Fruit fly (Drosophila melanogaster) whole organism, embryonic: ENCODE results near the gene lva.
A peak's percentile ranks its signal among the peaks of the same experiment; 100 is the strongest.

Source experiments
- ATbp ChIP-seq: fragments of 200-800 bp; sonication (Bioruptor generic); optimal IDR thresholded peaks from 2 replicates; lab custom pipeline; 2017; ENCODE audit warnings: missing biosample characterization, mild to moderate bottlenecking, missing genetic modification characterization, missing genetic modification reagents
- Asciz ChIP-seq: fragments of 200-800 bp; sonication (Bioruptor generic); optimal IDR thresholded peaks from 2 replicates; lab custom pipeline; 2017; ENCODE audit warnings: missing biosample characterization, mild to moderate bottlenecking, missing genetic modification characterization, missing genetic modification reagents
- CG10366 ChIP-seq: fragments of 200-800 bp; sonication (Bioruptor generic); IDR thresholded peaks from 2 replicates; pipeline ENCODE4 v1.3.6; 2022; ENCODE audit warnings: missing biosample characterization, missing genetic modification characterization
- CG11456 ChIP-seq: fragments of 200-800 bp; sonication (Bioruptor generic); IDR thresholded peaks from 3 replicates; pipeline ENCODE4 v1.3.6; 2022; ENCODE audit warnings: missing biosample characterization, missing genetic modification characterization
- CG12071 ChIP-seq: fragments of 200-800 bp; sonication (Bioruptor generic); optimal IDR thresholded peaks from 3 replicates; lab custom pipeline; 2018; ENCODE audit warnings: missing biosample characterization, mild to moderate bottlenecking, missing genetic modification characterization
- CG12942 ChIP-seq: fragments of 200-800 bp; sonication (Bioruptor generic); optimal IDR thresholded peaks from 3 replicates; lab custom pipeline; 2016; ENCODE audit warnings: missing biosample characterization, missing genetic modification characterization
- CG14050 ChIP-seq: fragments of 200-800 bp; sonication (Bioruptor generic); IDR thresholded peaks from 3 replicates; pipeline ENCODE4 v1.3.6; 2022; ENCODE audit warnings: missing biosample characterization, missing genetic modification characterization
- CG14441 ChIP-seq: fragments of 200-800 bp; sonication (Bioruptor generic); IDR thresholded peaks from 2 replicates; pipeline ENCODE4 v1.3.6; 2022; ENCODE audit warnings: missing biosample characterization, missing genetic modification characterization
- CG14965 ChIP-seq: fragments of 200-800 bp; sonication (Bioruptor generic); optimal IDR thresholded peaks from 2 replicates; lab custom pipeline; 2016; ENCODE audit warnings: missing biosample characterization, missing genetic modification characterization, borderline replicate concordance
- CG15514 ChIP-seq: fragments of 200-800 bp; sonication (Bioruptor generic); optimal IDR thresholded peaks from 3 replicates; lab custom pipeline; 2017; ENCODE audit warnings: missing biosample characterization, missing genetic modification characterization, mild to moderate bottlenecking, moderate library complexity, missing genetic modification reagents
- CG16815 ChIP-seq: fragments of 200-800 bp; sonication (Bioruptor generic); optimal IDR thresholded peaks from 3 replicates; lab custom pipeline; 2017; ENCODE audit warnings: missing biosample characterization, mild to moderate bottlenecking, missing genetic modification characterization
- CG17359 ChIP-seq: fragments of 200-800 bp; sonication (Bioruptor generic); optimal IDR thresholded peaks from 3 replicates; lab custom pipeline; 2018; ENCODE audit warnings: missing biosample characterization, mild to moderate bottlenecking, missing genetic modification characterization, moderate library complexity
- CG17361 ChIP-seq: fragments of 200-800 bp; sonication (Bioruptor generic); IDR thresholded peaks from 3 replicates; pipeline ENCODE4 v1.3.6; 2022; ENCODE audit warnings: missing biosample characterization, missing genetic modification characterization
- CG17802 ChIP-seq: fragments of 200-800 bp; sonication (Bioruptor generic); optimal IDR thresholded peaks from 2 replicates; lab custom pipeline; 2018; ENCODE audit warnings: missing biosample characterization, mild to moderate bottlenecking, missing genetic modification characterization, moderate library complexity
- CG2202 ChIP-seq: fragments of 200-800 bp; sonication (Bioruptor generic); optimal IDR thresholded peaks from 2 replicates; lab custom pipeline; 2018; ENCODE audit warnings: missing biosample characterization, mild to moderate bottlenecking, missing genetic modification characterization
- CG30431 ChIP-seq: fragments of 200-800 bp; sonication (Bioruptor generic); optimal IDR thresholded peaks from 2 replicates; lab custom pipeline; 2017; ENCODE audit warnings: missing biosample characterization, missing genetic modification characterization
- CG32772 ChIP-seq: fragments of 200-800 bp; sonication (Bioruptor generic); IDR thresholded peaks from 2 replicates; pipeline ENCODE4 v1.3.6; 2022; ENCODE audit warnings: missing biosample characterization, missing genetic modification characterization
- CG3995 ChIP-seq: fragments of 200-800 bp; sonication (Bioruptor generic); optimal IDR thresholded peaks from 3 replicates; lab custom pipeline; 2016; ENCODE audit warnings: missing biosample characterization, missing genetic modification characterization
- CG6272 ChIP-seq: fragments of 200-800 bp; sonication (Bioruptor generic); IDR thresholded peaks from 2 replicates; pipeline ENCODE4 v1.3.6; 2022; ENCODE audit warnings: missing biosample characterization, missing genetic modification characterization
- CG6854 ChIP-seq: fragments of 200-800 bp; sonication (Bioruptor generic); optimal IDR thresholded peaks from 3 replicates; lab custom pipeline; 2017; ENCODE audit warnings: missing biosample characterization, mild to moderate bottlenecking, missing genetic modification characterization
- CG7271 ChIP-seq: fragments of 200-800 bp; sonication (Bioruptor generic); optimal IDR thresholded peaks from 2 replicates; lab custom pipeline; 2018; ENCODE audit warnings: missing biosample characterization, mild to moderate bottlenecking, missing genetic modification characterization, moderate library complexity
- CG8089 ChIP-seq: fragments of 200-800 bp; sonication (Bioruptor generic); optimal IDR thresholded peaks from 3 replicates; lab custom pipeline; 2016; ENCODE audit warnings: missing biosample characterization, missing genetic modification characterization
- CG8944 ChIP-seq: fragments of 200-800 bp; sonication (Bioruptor generic); optimal IDR thresholded peaks from 3 replicates; lab custom pipeline; 2016; ENCODE audit warnings: missing biosample characterization, missing genetic modification characterization
- CG9727 ChIP-seq: fragments of 200-800 bp; sonication (Bioruptor generic); optimal IDR thresholded peaks from 3 replicates; lab custom pipeline; 2017; ENCODE audit warnings: missing biosample characterization, mild to moderate bottlenecking, missing genetic modification characterization
- CHES-1-like ChIP-seq: fragments of 200-800 bp; sonication (Bioruptor generic); optimal IDR thresholded peaks from 2 replicates; lab custom pipeline; 2016; ENCODE audit warnings: missing biosample characterization, missing genetic modification characterization
- D19A ChIP-seq: fragments of 200-800 bp; optimal IDR thresholded peaks from 3 replicates; lab custom pipeline; 2019; ENCODE audit warnings: missing biosample characterization, mild to moderate bottlenecking, missing genetic modification characterization, moderate library complexity
- Ets65A ChIP-seq: fragments of 200-800 bp; sonication (Bioruptor generic); peaks from one replicate; lab custom pipeline; 2016; ENCODE audit warnings: missing biosample characterization, missing genetic modification characterization
- Fer1 ChIP-seq: fragments of 200-800 bp; sonication (Bioruptor generic); optimal IDR thresholded peaks from 2 replicates; lab custom pipeline; 2017; ENCODE audit warnings: missing biosample characterization, mild to moderate bottlenecking, missing genetic modification characterization
- HLH3B ChIP-seq: fragments of 200-800 bp; sonication (Bioruptor generic); IDR thresholded peaks from 2 replicates; pipeline ENCODE4 v1.3.6; 2022; ENCODE audit warnings: missing biosample characterization, missing genetic modification characterization
- Hey ChIP-seq: fragments of 200-800 bp; sonication (Bioruptor generic); optimal IDR thresholded peaks from 3 replicates; lab custom pipeline; 2018; ENCODE audit warnings: missing biosample characterization, mild to moderate bottlenecking, missing genetic modification characterization
- Nf-YA ChIP-seq: fragments of 200-800 bp; sonication (Bioruptor generic); IDR thresholded peaks from 2 replicates; pipeline ENCODE4 v1.3.6; 2022; ENCODE audit warnings: missing biosample characterization, missing genetic modification characterization
- Vsx1 ChIP-seq: fragments of 200-800 bp; sonication (Bioruptor generic); optimal IDR thresholded peaks from 2 replicates; lab custom pipeline; 2017; ENCODE audit warnings: missing biosample characterization, mild to moderate bottlenecking, missing genetic modification characterization, missing genetic modification reagents
- al ChIP-seq: fragments of 200-800 bp; sonication (Bioruptor generic); IDR thresholded peaks from 2 replicates; pipeline ENCODE4 v1.3.6; 2022; ENCODE audit warnings: missing biosample characterization, missing genetic modification characterization
- amos ChIP-seq: fragments of 200-800 bp; sonication (Bioruptor generic); IDR thresholded peaks from 2 replicates; pipeline ENCODE4 v1.3.6; 2022; ENCODE audit warnings: missing biosample characterization, missing genetic modification characterization; ENCODE audit not compliant: partially characterized antibody
- aop ChIP-seq: fragments of 200-800 bp; sonication (Bioruptor generic); IDR thresholded peaks from 2 replicates; pipeline ENCODE4 v1.3.6; 2022; ENCODE audit warnings: missing biosample characterization, missing genetic modification characterization
- chm ChIP-seq: fragments of 200-800 bp; sonication (Bioruptor generic); IDR thresholded peaks from 2 replicates; pipeline ENCODE4 v1.3.6; 2022; ENCODE audit warnings: missing biosample characterization, missing genetic modification characterization
- gce ChIP-seq: fragments of 200-800 bp; sonication (Bioruptor generic); IDR thresholded peaks from 3 replicates; pipeline ENCODE4 v1.3.6; 2022; ENCODE audit warnings: missing biosample characterization, missing genetic modification characterization
- hkb ChIP-seq, 2 experiments: fragments of 200-800 bp in 1 of 2; fragments of >200 bp in 1 of 2; sonication (Bioruptor generic) in 1 of 2; IDR thresholded peaks in 1 of 2; optimal IDR thresholded peaks in 1 of 2; 2 replicates each; pipeline versions ENCODE4 v1.3.6 to Lab custom; 2017 to 2022; ENCODE audit warnings: missing biosample characterization in 1 of 2, missing genetic modification characterization in 1 of 2
- ken ChIP-seq: fragments of 200-800 bp; sonication (Bioruptor generic); IDR thresholded peaks from 3 replicates; pipeline ENCODE4 v1.3.6; 2022; ENCODE audit warnings: missing biosample characterization, missing genetic modification characterization
- lmd ChIP-seq: fragments of 200-800 bp; sonication (Bioruptor generic); IDR thresholded peaks from 2 replicates; pipeline ENCODE4 v1.3.6; 2022; ENCODE audit warnings: missing biosample characterization, missing genetic modification characterization
- luna ChIP-seq: fragments of 200-800 bp; sonication (Bioruptor generic); optimal IDR thresholded peaks from 2 replicates; lab custom pipeline; 2016; ENCODE audit warnings: missing biosample characterization, missing genetic modification characterization
- mirr ChIP-seq: fragments of 200-800 bp; sonication (Bioruptor generic); optimal IDR thresholded peaks from 3 replicates; lab custom pipeline; 2018; ENCODE audit warnings: missing biosample characterization, mild to moderate bottlenecking, missing genetic modification characterization
- p53 ChIP-seq: fragments of 200-800 bp; sonication (Bioruptor generic); optimal IDR thresholded peaks from 2 replicates; lab custom pipeline; 2016; ENCODE audit warnings: missing biosample characterization, missing genetic modification characterization
- sisA ChIP-seq: fragments of 200-800 bp; sonication (Bioruptor generic); IDR thresholded peaks from 2 replicates; pipeline ENCODE4 v1.3.6; 2022; ENCODE audit warnings: missing biosample characterization, missing genetic modification characterization
- so ChIP-seq: fragments of 200-800 bp; sonication (Bioruptor generic); IDR thresholded peaks from 3 replicates; pipeline ENCODE4 v1.3.6; 2022; ENCODE audit warnings: missing biosample characterization, missing genetic modification characterization
- sob ChIP-seq: fragments of 200-800 bp; sonication (Bioruptor generic); IDR thresholded peaks from 2 replicates; pipeline ENCODE4 v1.3.6; 2022; ENCODE audit warnings: missing biosample characterization, missing genetic modification characterization
- tio ChIP-seq: fragments of 200-800 bp; sonication (Bioruptor generic); optimal IDR thresholded peaks from 2 replicates; lab custom pipeline; 2017; ENCODE audit warnings: missing biosample characterization, missing genetic modification characterization, inconsistent platforms
- trem ChIP-seq: fragments of 200-800 bp; optimal IDR thresholded peaks from 3 replicates; lab custom pipeline; 2019; ENCODE audit warnings: missing biosample characterization, mild to moderate bottlenecking, missing genetic modification characterization, moderate library complexity
- trh ChIP-seq: fragments of 200-800 bp; sonication (Bioruptor generic); optimal IDR thresholded peaks from 2 replicates; lab custom pipeline; 2016; ENCODE audit warnings: missing biosample characterization, missing genetic modification characterization
- ttk ChIP-seq: fragments of 200-800 bp; sonication (Bioruptor generic); IDR thresholded peaks from 2 replicates; pipeline ENCODE4 v2.1.2; 2022; ENCODE audit warnings: missing biosample characterization, missing genetic modification characterization
- usp ChIP-seq: fragments of >200 bp; optimal IDR thresholded peaks from 2 replicates; lab custom pipeline; 2017; ENCODE audit warnings: missing biosample characterization, missing genetic modification characterization
- zf30C ChIP-seq: fragments of 200-800 bp; sonication (Bioruptor generic); optimal IDR thresholded peaks from 3 replicates; lab custom pipeline; 2018; ENCODE audit warnings: missing biosample characterization, mild to moderate bottlenecking, missing genetic modification characterization

Gene lva

DNA sequence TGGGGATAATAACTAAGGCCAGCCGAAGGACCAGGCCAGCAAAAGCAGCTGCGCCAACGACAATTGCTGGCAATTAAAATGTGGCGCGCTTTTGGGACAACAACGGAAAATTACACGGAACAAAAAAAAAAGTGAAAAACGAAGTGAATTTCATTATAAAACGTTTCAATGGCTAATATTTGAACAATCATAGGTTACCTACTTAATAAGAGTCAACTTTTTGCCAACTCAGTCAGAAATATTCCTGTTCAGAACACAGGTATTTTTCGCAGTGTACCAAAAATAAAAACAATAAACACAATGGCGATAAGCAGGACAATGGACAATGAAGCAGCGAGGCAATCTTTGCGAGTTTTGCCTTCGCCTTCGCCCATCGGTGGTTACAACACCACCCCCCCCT lies 39.9 kb upstream of the lva start (continued):
- TF ChIP-seq tio (no peak), D19A (tag; lab: Kevin White, UChicago) (no peak), p53 (GFP tag; lab: Kevin White, UChicago) (no peak), CG3995 (GFP tag; lab: Kevin White, UChicago) (no peak), amos (GFP tag; lab: Robert Waterston, UW) (no peak), ttk (GFP tag; lab: Robert Waterston, UW) (peak; percentile 37; the same call in 1 of the 2 replicates), trem (no peak), CG12071 (no peak), trh (GFP tag; lab: Kevin White, UChicago) (no peak), mirr (no peak), CG17802 (tag; lab: Kevin White, UChicago) (no peak), Ets65A (GFP tag; lab: Kevin White, UChicago) (peak; percentile 19), CG8944 (GFP tag; lab: Kevin White, UChicago) (no peak), CG7271 (tag; lab: Kevin White, UChicago) (no peak), CG17361 (0 out of 3 replicates have a peak, but pooled peaks have one; percentile 23), al (no peak), sisA (GFP tag; lab: Robert Waterston, UW) (peak; percentile 65), ATbp (GFP tag; lab: Kevin White, UChicago) (peak; percentile 19), CG2202 (tag; lab: Kevin White, UChicago) (no peak), Asciz (GFP tag; lab: Kevin White, UChicago) (peak; percentile 21), CG14050 (GFP tag; lab: Robert Waterston, UW) (no peak), ken (GFP tag; lab: Robert Waterston, UW) (no peak), sob (GFP tag; lab: Robert Waterston, UW) (peak; percentile 57; the same call in 1 of the 2 replicates), CG9727 (GFP tag; lab: Kevin White, UChicago) (peak; percentile 23), Nf-YA (GFP tag; lab: Robert Waterston, UW) (no peak), hkb (optimal IDR thresholded peaks at IDR 0.05; lab: Kevin White, UChicago) (no peak), hkb (GFP tag; IDR thresholded peaks at IDR 0.05; lab: Robert Waterston, UW) (peak; percentile 43; the same call in 1 of the 2 replicates), aop (GFP tag; lab: Robert Waterston, UW) (no peak), CG6854 (GFP tag; lab: Kevin White, UChicago) (no peak), CG15514 (no peak), CG6272 (GFP tag; lab: Robert Waterston, UW) (no peak), so (GFP tag; lab: Robert Waterston, UW) (0 out of 3 replicates have a peak, but pooled peaks have one; percentile 26), Hey (tag; lab: Kevin White, UChicago) (no peak), luna (GFP tag; lab: Kevin White, UChicago) (no peak), CG30431 (GFP tag; lab: Kevin White, UChicago) (no peak), CG10366 (GFP tag; lab: Robert Waterston, UW) (peak; percentile 40; the same call in 1 of the 2 replicates), Vsx1 (GFP tag; lab: Kevin White, UChicago) (no peak), HLH3B (GFP tag; lab: Robert Waterston, UW) (no peak), lmd (GFP tag; lab: Robert Waterston, UW) (peak; percentile 51), CG16815 (GFP tag; lab: Kevin White, UChicago) (no peak), CG14965 (GFP tag; lab: Kevin White, UChicago) (no peak), zf30C (no peak), CG11456 (GFP tag; lab: Robert Waterston, UW) (0 out of 3 replicates have a peak, but pooled peaks have one; percentile 11), CG8089 (GFP tag; lab: Kevin White, UChicago) (no peak), chm (no peak), CG12942 (no peak), CG14441 (peak; percentile 42; the same call in 1 of the 2 replicates), gce (no peak), CG32772 (GFP tag; lab: Robert Waterston, UW) (peak; percentile 38; the same call in 1 of the 2 replicates), CG17359 (tag; lab: Kevin White, UChicago) (peak; percentile 28), usp (GFP tag; lab: Kevin White, UChicago) (no peak), Fer1 (peak; percentile 16), CHES-1-like (GFP tag; lab: Kevin White, UChicago) (no peak)
